Worm (Caenorhabditis elegans) whole organism, L1 larva: ENCODE measurements around the gene cnd-1.

Source experiments
- C04F5.9 ChIP-seq: sonication (generic microtip); optimal IDR thresholded peaks from 2 replicates; lab custom pipeline; 2016; ENCODE audit warnings: missing genetic modification characterization, missing compliant biosample characterization
- F16B12.6 ChIP-seq: fragments of 150-350 bp; optimal IDR thresholded peaks from 2 replicates; lab custom pipeline; 2014; ENCODE audit warnings: missing biosample characterization, missing genetic modification characterization
- aha-1 ChIP-seq: fragments of 150-350 bp; optimal IDR thresholded peaks from 2 replicates; lab custom pipeline; 2014; ENCODE audit warnings: missing biosample characterization, missing genetic modification characterization
- aly-2 ChIP-seq: fragments of 150-350 bp; optimal IDR thresholded peaks from 2 replicates; lab custom pipeline; 2014; ENCODE audit warnings: missing biosample characterization, missing genetic modification characterization
- ama-1 ChIP-seq: fragments of 150-350 bp; optimal IDR thresholded peaks from 2 replicates; lab custom pipeline; 2014
- ceh-63 ChIP-seq: fragments of 200-800 bp; sonication (Bioruptor generic); optimal IDR thresholded peaks from 2 replicates; lab custom pipeline; 2018; ENCODE audit warnings: mild to moderate bottlenecking, missing genetic modification characterization, missing compliant biosample characterization
- ceh-8 ChIP-seq: fragments of 200-800 bp; sonication (Bioruptor generic); optimal IDR thresholded peaks from 2 replicates; lab custom pipeline; 2018; ENCODE audit warnings: mild to moderate bottlenecking, missing genetic modification characterization, moderate library complexity, missing compliant biosample characterization
- ceh-88 ChIP-seq: fragments of 200-800 bp; sonication (Bioruptor generic); IDR thresholded peaks from 2 replicates; pipeline ENCODE4 v1.3.6; 2022; ENCODE audit warnings: missing genetic modification characterization, missing compliant biosample characterization
- ceh-90 ChIP-seq: sonication (generic microtip); optimal IDR thresholded peaks from 2 replicates; lab custom pipeline; 2016; ENCODE audit warnings: missing genetic modification characterization, missing compliant biosample characterization
- ces-1 ChIP-seq: fragments of 150-350 bp; optimal IDR thresholded peaks from 2 replicates; lab custom pipeline; 2014; ENCODE audit warnings: missing biosample characterization, missing genetic modification reagents, missing genetic modification characterization
- dpl-1 ChIP-seq, 3 experiments: fragments of 150-350 bp in 2 of 3; sonication (generic microtip) in 1 of 3; optimal IDR thresholded peaks; 2 replicates each; lab custom pipeline; 2014 to 2017; ENCODE audit warnings: missing biosample characterization in 3 of 3, missing genetic modification characterization in 3 of 3, missing genetic modification reagents in 3 of 3
- efl-3 ChIP-seq: fragments of 200-800 bp; sonication (Bioruptor generic); optimal IDR thresholded peaks from 2 replicates; lab custom pipeline; 2018; ENCODE audit warnings: mild to moderate bottlenecking, missing genetic modification characterization, missing compliant biosample characterization
- egl-27 ChIP-seq, 2 experiments: fragments of 150-350 bp in 1 of 2; sonication (generic microtip); optimal IDR thresholded peaks; 3 replicates each; lab custom pipeline; 2017 to 2018; ENCODE audit warnings: missing biosample characterization in 2 of 2, missing genetic modification characterization in 2 of 2, missing genetic modification reagents in 2 of 2
- elt-2 ChIP-seq: sonication (generic microtip); optimal IDR thresholded peaks from 2 replicates; lab custom pipeline; 2016; ENCODE audit warnings: missing genetic modification characterization, mild to moderate bottlenecking, inconsistent platforms, missing compliant biosample characterization, missing genetic modification reagents
- fkh-10 ChIP-seq: sonication (generic microtip); optimal IDR thresholded peaks from 2 replicates; lab custom pipeline; 2017; ENCODE audit warnings: missing biosample characterization, missing genetic modification reagents, missing genetic modification characterization
- fkh-4 ChIP-seq: sonication (generic microtip); optimal IDR thresholded peaks from 2 replicates; lab custom pipeline; 2016; ENCODE audit warnings: missing compliant biosample characterization, missing genetic modification characterization, borderline replicate concordance
- fkh-8 ChIP-seq: sonication (generic microtip); optimal IDR thresholded peaks from 2 replicates; lab custom pipeline; 2016; ENCODE audit warnings: mild to moderate bottlenecking, missing genetic modification characterization, missing compliant biosample characterization
- hlh-17 ChIP-seq: fragments of 200-800 bp; sonication (Bioruptor generic); optimal IDR thresholded peaks from 2 replicates; lab custom pipeline; 2018; ENCODE audit warnings: missing genetic modification characterization, mild to moderate bottlenecking, missing compliant biosample characterization, moderate library complexity, borderline replicate concordance
- hlh-4 ChIP-seq: sonication (generic microtip); optimal IDR thresholded peaks from 2 replicates; lab custom pipeline; 2016; ENCODE audit warnings: mild to moderate bottlenecking, missing genetic modification characterization, missing compliant biosample characterization
- hpl-2 ChIP-seq: fragments of 150-350 bp; optimal IDR thresholded peaks from 2 replicates; lab custom pipeline; 2014; ENCODE audit warnings: missing biosample characterization, missing genetic modification reagents, missing genetic modification characterization
- irx-1 ChIP-seq: sonication (generic microtip); optimal IDR thresholded peaks from 2 replicates; lab custom pipeline; 2016; ENCODE audit warnings: missing genetic modification characterization, missing compliant biosample characterization
- isw-1 ChIP-seq: fragments of 200-800 bp; sonication (Bioruptor generic); IDR thresholded peaks from 2 replicates; pipeline ENCODE4 v1.3.6; 2022; ENCODE audit warnings: missing genetic modification characterization, missing compliant biosample characterization
- lin-13 ChIP-seq: fragments of 150-350 bp; optimal IDR thresholded peaks from 2 replicates; lab custom pipeline; 2014; ENCODE audit warnings: missing biosample characterization, missing genetic modification reagents, missing genetic modification characterization
- lin-14 ChIP-seq: fragments of 200-800 bp; sonication (Bioruptor generic); optimal IDR thresholded peaks from 2 replicates; lab custom pipeline; 2018; ENCODE audit warnings: mild to moderate bottlenecking, missing genetic modification characterization, moderate library complexity, missing compliant biosample characterization
- lin-15B ChIP-seq: fragments of 150-350 bp; sonication (generic microtip); optimal IDR thresholded peaks from 3 replicates; lab custom pipeline; 2014; ENCODE audit warnings: missing biosample characterization, missing genetic modification characterization
- lin-39 ChIP-seq: fragments of 150-350 bp; optimal IDR thresholded peaks from 2 replicates; lab custom pipeline; 2014; ENCODE audit warnings: missing biosample characterization, missing genetic modification reagents, missing genetic modification characterization
- lsy-2 ChIP-seq, 2 experiments: fragments of 150-350 bp; optimal IDR thresholded peaks; 2 replicates each; lab custom pipeline; 2014; ENCODE audit warnings: missing biosample characterization in 2 of 2, missing genetic modification characterization in 2 of 2
- mef-2 ChIP-seq: fragments of 150-350 bp; optimal IDR thresholded peaks from 2 replicates; lab custom pipeline; 2014; ENCODE audit warnings: missing biosample characterization, missing genetic modification characterization
- mep-1 ChIP-seq: fragments of 150-350 bp; optimal IDR thresholded peaks from 2 replicates; lab custom pipeline; 2014; ENCODE audit warnings: missing biosample characterization, missing genetic modification characterization
- nhr-20 ChIP-seq: sonication (generic microtip); optimal IDR thresholded peaks from 2 replicates; lab custom pipeline; 2016; ENCODE audit warnings: mild to moderate bottlenecking, missing genetic modification characterization, missing compliant biosample characterization
- nhr-237 ChIP-seq: fragments of 150-350 bp; optimal IDR thresholded peaks from 2 replicates; lab custom pipeline; 2014; ENCODE audit warnings: missing biosample characterization, missing genetic modification characterization
- nhr-71 ChIP-seq: sonication (generic microtip); optimal IDR thresholded peaks from 2 replicates; lab custom pipeline; 2016; ENCODE audit warnings: mild to moderate bottlenecking, missing genetic modification characterization, moderate library complexity, missing compliant biosample characterization
- nhr-77 ChIP-seq: fragments of 150-350 bp; optimal IDR thresholded peaks from 2 replicates; lab custom pipeline; 2014; ENCODE audit warnings: missing biosample characterization, missing genetic modification characterization
- nhr-85 ChIP-seq: sonication (generic microtip); peaks from one replicate; lab custom pipeline; 2016; ENCODE audit warnings: missing genetic modification characterization, inconsistent platforms, missing compliant biosample characterization
- nhr-90 ChIP-seq: sonication (generic microtip); optimal IDR thresholded peaks from 2 replicates; lab custom pipeline; 2016; ENCODE audit warnings: mild to moderate bottlenecking, missing genetic modification characterization, missing compliant biosample characterization; ENCODE audit not compliant: poor library complexity
- pax-3 ChIP-seq: fragments of 200-800 bp; sonication (Bioruptor generic); optimal IDR thresholded peaks from 2 replicates; lab custom pipeline; 2018; ENCODE audit warnings: mild to moderate bottlenecking, missing genetic modification characterization, moderate library complexity, missing compliant biosample characterization
- pqm-1 ChIP-seq: sonication (generic microtip); optimal IDR thresholded peaks from 3 replicates; lab custom pipeline; 2017; ENCODE audit warnings: missing biosample characterization, missing genetic modification characterization
- rnt-1 ChIP-seq: sonication (generic microtip); optimal IDR thresholded peaks from 2 replicates; lab custom pipeline; 2016; ENCODE audit warnings: mild to moderate bottlenecking, missing genetic modification characterization, moderate library complexity, missing compliant biosample characterization
- skn-1 ChIP-seq: fragments of 150-350 bp; optimal IDR thresholded peaks from 2 replicates; lab custom pipeline; 2014; ENCODE audit warnings: missing biosample characterization, missing genetic modification characterization
- snpc-4 ChIP-seq: fragments of 150-350 bp; optimal IDR thresholded peaks from 2 replicates; lab custom pipeline; 2014; ENCODE audit warnings: missing biosample characterization, missing genetic modification characterization
- snu-23 ChIP-seq: sonication (generic microtip); optimal IDR thresholded peaks from 2 replicates; lab custom pipeline; 2016; ENCODE audit warnings: missing genetic modification characterization, missing compliant biosample characterization
- sox-4 ChIP-seq: sonication (generic microtip); optimal IDR thresholded peaks from 2 replicates; lab custom pipeline; 2016; ENCODE audit warnings: missing genetic modification characterization, missing compliant biosample characterization
- sptf-1 ChIP-seq: fragments of 150-350 bp; optimal IDR thresholded peaks from 2 replicates; lab custom pipeline; 2014; ENCODE audit warnings: missing biosample characterization, missing genetic modification characterization
- sup-37 ChIP-seq: fragments of 200-800 bp; sonication (Bioruptor generic); optimal IDR thresholded peaks from 2 replicates; lab custom pipeline; 2018; ENCODE audit warnings: mild to moderate bottlenecking, missing genetic modification characterization, missing compliant biosample characterization
- swsn-7 ChIP-seq: sonication (generic microtip); optimal IDR thresholded peaks from 2 replicates; lab custom pipeline; 2016; ENCODE audit warnings: missing genetic modification characterization, missing compliant biosample characterization
- tlp-1 ChIP-seq: fragments of 150-350 bp; optimal IDR thresholded peaks from 2 replicates; lab custom pipeline; 2014; ENCODE audit warnings: missing biosample characterization, missing genetic modification characterization
- unc-130 ChIP-seq: fragments of 150-350 bp; optimal IDR thresholded peaks from 2 replicates; lab custom pipeline; 2017; ENCODE audit warnings: missing biosample characterization, missing genetic modification characterization, inconsistent platforms
- unc-30 ChIP-seq: sonication (generic microtip); optimal IDR thresholded peaks from 2 replicates; lab custom pipeline; 2017; ENCODE audit warnings: missing biosample characterization, missing genetic modification characterization
- unc-86 ChIP-seq: sonication (generic microtip); optimal IDR thresholded peaks from 2 replicates; lab custom pipeline; 2016; ENCODE audit warnings: missing genetic modification characterization, missing compliant biosample characterization
- unc-98 ChIP-seq: fragments of 200-800 bp; sonication (Bioruptor generic); IDR thresholded peaks from 2 replicates; pipeline ENCODE4 v1.3.6; 2022; ENCODE audit warnings: missing genetic modification characterization, missing compliant biosample characterization
- vab-15 ChIP-seq: sonication (generic microtip); optimal IDR thresholded peaks from 2 replicates; lab custom pipeline; 2017; ENCODE audit warnings: missing genotype, mild to moderate bottlenecking, missing genetic modification characterization, missing compliant biosample characterization
- xbp-1 ChIP-seq: sonication (generic microtip); optimal IDR thresholded peaks from 2 replicates; lab custom pipeline; 2016; ENCODE audit warnings: missing genetic modification characterization, missing compliant biosample characterization
- zag-1 ChIP-seq: fragments of 150-350 bp; optimal IDR thresholded peaks from 2 replicates; lab custom pipeline; 2014; ENCODE audit warnings: missing biosample characterization, missing genetic modification characterization
- ztf-4 ChIP-seq: fragments of 150-350 bp; optimal IDR thresholded peaks from 2 replicates; lab custom pipeline; 2014; ENCODE audit warnings: missing biosample characterization, missing genetic modification characterization

Gene cnd-1

DNA sequence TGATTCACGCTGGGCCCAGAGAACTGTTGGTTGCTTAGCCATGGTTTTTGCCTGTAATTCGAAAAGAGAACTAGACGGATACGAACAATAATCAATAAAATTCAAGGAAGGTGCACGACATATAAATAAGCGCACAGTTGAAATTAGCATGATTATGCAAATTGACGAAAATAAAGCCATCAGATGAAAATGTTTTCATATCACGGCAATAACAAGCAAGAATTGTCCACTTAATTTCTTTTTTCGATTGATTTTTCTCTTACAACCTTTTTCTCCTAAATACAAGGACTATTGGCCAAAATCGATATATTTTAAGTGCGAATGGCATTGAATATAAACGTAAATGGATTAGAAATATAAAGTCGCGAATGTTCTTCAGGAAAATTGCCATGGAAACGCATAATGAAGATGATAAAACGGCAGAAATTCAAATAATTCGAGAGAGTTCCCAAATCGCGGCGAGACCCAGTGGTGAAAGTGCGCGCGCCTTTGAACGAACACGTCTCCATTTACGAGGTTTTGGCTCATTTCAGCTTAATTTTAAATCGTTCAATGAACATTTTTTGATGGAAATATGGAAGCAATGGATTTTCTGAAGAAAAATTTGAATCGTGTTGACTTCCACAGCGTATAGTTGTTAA is 30.4 kb upstream of the cnd-1 start, which contains the start of the genes daf-41 and toc-1 (continued):
- TF ChIP-seq lin-13 (GFP tag; lab: Kevin White, UChicago) (peak; percentile 48), F16B12.6 (tag; lab: Kevin White, UChicago) (peak; percentile 13), sup-37 (GFP tag; lab: Kevin White, UChicago) (no peak), pax-3 (tag; lab: Kevin White, UChicago) (no peak), snpc-4 (tag; lab: Kevin White, UChicago) (no peak), dpl-1 (GFP tag; optimal IDR thresholded peaks at IDR 0.05; lab: Kevin White, UChicago) (peak; percentile 54 to 71 (median 58)), skn-1 (peak; percentile 77), tlp-1 (tag; lab: Kevin White, UChicago) (no peak), vab-15 (no peak), irx-1 (tag; lab: Kevin White, UChicago) (no peak), isw-1 (GFP tag; lab: Robert Waterston, UW) (peak; percentile 18; the same call in 1 of the 2 replicates), swsn-7 (tag; lab: Kevin White, UChicago) (peak; percentile 44), nhr-20 (tag; lab: Kevin White, UChicago) (peak; percentile 31), lin-15B (tag; lab: Kevin White, UChicago) (peak; percentile 10), nhr-237 (tag; lab: Kevin White, UChicago) (no peak), efl-3 (GFP tag; lab: Kevin White, UChicago) (no peak), nhr-77 (tag; lab: Kevin White, UChicago) (no peak), rnt-1 (tag; lab: Kevin White, UChicago) (peak; percentile 11), snu-23 (GFP tag; lab: Kevin White, UChicago) (peak; percentile 68), fkh-10 (GFP tag; lab: Kevin White, UChicago) (no peak), fkh-8 (tag; lab: Kevin White, UChicago) (peak; percentile 81), ceh-90 (peak; percentile 18), nhr-71 (tag; lab: Kevin White, UChicago) (peak; percentile 59), elt-2 (tag; lab: Kevin White, UChicago) (no peak), zag-1 (tag; lab: Kevin White, UChicago) (no peak), aha-1 (no peak), hpl-2 (GFP tag; lab: Kevin White, UChicago) (no peak), unc-86 (tag; lab: Kevin White, UChicago) (no peak), hlh-17 (GFP tag; lab: Kevin White, UChicago) (no peak), pqm-1 (tag; lab: Kevin White, UChicago) (no peak), aly-2 (tag; lab: Kevin White, UChicago) (no peak), sptf-1 (tag; lab: Kevin White, UChicago) (no peak), unc-130 (tag; lab: Kevin White, UChicago) (peak; percentile 17), nhr-90 (tag; lab: Kevin White, UChicago) (no peak), mef-2 (tag; lab: Kevin White, UChicago) (no peak), egl-27 (tag; optimal IDR thresholded peaks at IDR 0.05; lab: Kevin White, UChicago) (no peak), lsy-2 (tag; optimal IDR thresholded peaks at IDR 0.05; lab: Kevin White, UChicago) (peak; percentile 69 to 73), sox-4 (no peak), xbp-1 (peak; percentile 40), hlh-4 (tag; lab: Kevin White, UChicago) (no peak), unc-30 (tag; lab: Kevin White, UChicago) (no peak), ceh-8 (GFP tag; lab: Kevin White, UChicago) (peak; percentile 16), lin-14 (GFP tag; lab: Kevin White, UChicago) (peak; percentile 65), ces-1 (GFP tag; lab: Kevin White, UChicago) (no peak), unc-98 (GFP tag; lab: Robert Waterston, UW) (no peak), mep-1 (peak; percentile 82), lin-39 (tag; lab: Kevin White, UChicago) (no peak), ceh-63 (no peak), C04F5.9 (tag; lab: Kevin White, UChicago) (no peak), ztf-4 (tag; lab: Kevin White, UChicago) (no peak), nhr-85 (tag; lab: Kevin White, UChicago) (no peak), ceh-88 (GFP tag; lab: Robert Waterston, UW) (no peak), ama-1 (lab: Kevin White, UChicago) (no peak), fkh-4 (tag; lab: Kevin White, UChicago) (no peak)
